Worm (Caenorhabditis elegans) whole organism, L2 larva: ENCODE data around the gene crh-2.

Experiments used
- C34F6.9 ChIP-seq: fragments of 150-350 bp; optimal IDR thresholded peaks from 2 replicates; lab custom pipeline; 2014; ENCODE audit warnings: missing biosample characterization, missing genetic modification characterization
- F13H6.1 ChIP-seq: sonication (generic microtip); optimal IDR thresholded peaks from 2 replicates; lab custom pipeline; 2016; ENCODE audit warnings: missing genetic modification characterization, missing compliant biosample characterization
- R02D3.7 ChIP-seq: fragments of 150-350 bp; optimal IDR thresholded peaks from 2 replicates; lab custom pipeline; 2014; ENCODE audit warnings: missing biosample characterization, missing genetic modification characterization
- Y55F3AM.14 ChIP-seq: fragments of 200-800 bp; sonication (Bioruptor generic); optimal IDR thresholded peaks from 2 replicates; lab custom pipeline; 2018; ENCODE audit warnings: mild to moderate bottlenecking, missing genetic modification characterization, missing compliant biosample characterization
- ZK546.5 ChIP-seq: sonication (generic microtip); optimal IDR thresholded peaks from 2 replicates; lab custom pipeline; 2017; ENCODE audit warnings: missing biosample characterization, missing genetic modification characterization
- alr-1 ChIP-seq: fragments of 150-350 bp; optimal IDR thresholded peaks from 2 replicates; lab custom pipeline; 2014; ENCODE audit warnings: missing biosample characterization, missing genetic modification characterization
- aly-2 ChIP-seq: fragments of 150-350 bp; optimal IDR thresholded peaks from 2 replicates; lab custom pipeline; 2014; ENCODE audit warnings: missing biosample characterization, missing genetic modification characterization
- ama-1 ChIP-seq: fragments of 150-350 bp; optimal IDR thresholded peaks from 2 replicates; lab custom pipeline; 2018; ENCODE audit warnings: inconsistent platforms
- blmp-1 ChIP-seq: sonication (generic microtip); optimal IDR thresholded peaks from 2 replicates; lab custom pipeline; 2017; ENCODE audit warnings: missing genetic modification characterization, mild to moderate bottlenecking, missing compliant biosample characterization, antibody characterized with exemption, moderate library complexity; ENCODE audit not compliant: insufficient read depth
- ceh-82 ChIP-seq: fragments of 150-350 bp; optimal IDR thresholded peaks from 2 replicates; lab custom pipeline; 2014; ENCODE audit warnings: missing biosample characterization, missing genetic modification characterization
- crh-2 ChIP-seq: sonication (generic microtip); optimal IDR thresholded peaks from 2 replicates; lab custom pipeline; 2017; ENCODE audit warnings: missing biosample characterization, missing genetic modification characterization
- dmd-4 ChIP-seq: sonication (generic microtip); optimal IDR thresholded peaks from 2 replicates; lab custom pipeline; 2017; ENCODE audit warnings: missing biosample characterization, missing genetic modification characterization
- egl-27 ChIP-seq: sonication (generic microtip); optimal IDR thresholded peaks from 3 replicates; lab custom pipeline; 2017; ENCODE audit warnings: missing biosample characterization, missing genetic modification reagents, missing genetic modification characterization
- elt-1 ChIP-seq: fragments of 150-350 bp; optimal IDR thresholded peaks from 2 replicates; lab custom pipeline; 2014; ENCODE audit warnings: missing biosample characterization, missing genetic modification characterization
- fos-1 ChIP-seq: fragments of 150-350 bp; optimal IDR thresholded peaks from 2 replicates; lab custom pipeline; 2014; ENCODE audit warnings: missing biosample characterization, missing genetic modification characterization
- gmeb-1 ChIP-seq: fragments of 150-350 bp; optimal IDR thresholded peaks from 2 replicates; lab custom pipeline; 2014; ENCODE audit warnings: missing biosample characterization, missing genetic modification characterization
- lin-11 ChIP-seq: fragments of 150-350 bp; sonication (generic microtip); optimal IDR thresholded peaks from 2 replicates; lab custom pipeline; 2014; ENCODE audit warnings: missing biosample characterization, missing genetic modification characterization, inconsistent platforms, mixed read lengths
- lsy-2 ChIP-seq, 2 experiments: fragments of 150-350 bp in 1 of 2; sonication (generic microtip) in 1 of 2; optimal IDR thresholded peaks; 2 replicates each; lab custom pipeline; 2014 to 2017; ENCODE audit warnings: missing biosample characterization in 2 of 2, missing genetic modification characterization in 2 of 2
- mab-5 ChIP-seq: fragments of 150-350 bp; optimal IDR thresholded peaks from 2 replicates; lab custom pipeline; 2014; ENCODE audit warnings: missing biosample characterization, missing genetic modification characterization
- mbf-1 ChIP-seq: sonication (generic microtip); optimal IDR thresholded peaks from 2 replicates; lab custom pipeline; 2017; ENCODE audit warnings: missing biosample characterization, missing genetic modification characterization
- mdl-1 ChIP-seq, 2 experiments: fragments of 150-350 bp in 1 of 2; sonication (generic microtip) in 1 of 2; optimal IDR thresholded peaks; 2 replicates each; lab custom pipeline; 2017; ENCODE audit warnings: missing biosample characterization in 2 of 2, missing genetic modification characterization in 2 of 2
- nhr-11 ChIP-seq: fragments of 150-350 bp; optimal IDR thresholded peaks from 2 replicates; lab custom pipeline; 2014; ENCODE audit warnings: missing biosample characterization, missing genetic modification characterization
- nhr-129 ChIP-seq: fragments of 150-350 bp; optimal IDR thresholded peaks from 2 replicates; lab custom pipeline; 2014; ENCODE audit warnings: missing biosample characterization, missing genetic modification characterization
- nhr-21 ChIP-seq: fragments of 150-350 bp; optimal IDR thresholded peaks from 2 replicates; lab custom pipeline; 2014; ENCODE audit warnings: missing biosample characterization, missing genetic modification characterization
- nhr-23 ChIP-seq: fragments of 150-350 bp; optimal IDR thresholded peaks from 2 replicates; lab custom pipeline; 2014; ENCODE audit warnings: missing biosample characterization, missing genetic modification reagents, missing genetic modification characterization
- nhr-237 ChIP-seq: fragments of 150-350 bp; optimal IDR thresholded peaks from 2 replicates; lab custom pipeline; 2014; ENCODE audit warnings: missing biosample characterization, missing genetic modification characterization
- nhr-6 ChIP-seq: fragments of 150-350 bp; optimal IDR thresholded peaks from 2 replicates; lab custom pipeline; 2014; ENCODE audit warnings: missing biosample characterization, missing genetic modification characterization
- sem-4 ChIP-seq: fragments of 150-350 bp; optimal IDR thresholded peaks from 2 replicates; lab custom pipeline; 2014; ENCODE audit warnings: missing biosample characterization, missing genetic modification reagents, missing genetic modification characterization
- skn-1 ChIP-seq: sonication (generic microtip); optimal IDR thresholded peaks from 2 replicates; lab custom pipeline; 2017; ENCODE audit warnings: missing biosample characterization, missing genetic modification characterization
- sma-3 ChIP-seq: sonication (generic microtip); optimal IDR thresholded peaks from 2 replicates; lab custom pipeline; 2016; ENCODE audit warnings: missing genetic modification reagents, missing genetic modification characterization, missing compliant biosample characterization
- sma-9 ChIP-seq, 2 experiments: fragments of 150-350 bp in 1 of 2; sonication (generic microtip) in 1 of 2; optimal IDR thresholded peaks; 2 replicates each; lab custom pipeline; 2014 to 2016; ENCODE audit warnings: missing genetic modification characterization in 2 of 2, mild to moderate bottlenecking in 1 of 2, missing biosample characterization in 1 of 2, missing compliant biosample characterization in 1 of 2, missing genetic modification reagents in 1 of 2, moderate library complexity in 1 of 2
- snpc-4 ChIP-seq: fragments of 150-350 bp; optimal IDR thresholded peaks from 2 replicates; lab custom pipeline; 2014; ENCODE audit warnings: missing biosample characterization, missing genetic modification characterization
- unc-39 ChIP-seq: fragments of 150-350 bp; optimal IDR thresholded peaks from 2 replicates; lab custom pipeline; 2014; ENCODE audit warnings: missing biosample characterization, missing genetic modification characterization
- unc-55 ChIP-seq: fragments of 150-350 bp; sonication (generic microtip); optimal IDR thresholded peaks from 3 replicates; lab custom pipeline; 2014; ENCODE audit warnings: missing biosample characterization, missing genetic modification reagents, missing genetic modification characterization
- unc-62 ChIP-seq: fragments of 150-350 bp; optimal IDR thresholded peaks from 2 replicates; lab custom pipeline; 2014; ENCODE audit warnings: missing biosample characterization, missing genetic modification reagents, missing genetic modification characterization
- zag-1 ChIP-seq: fragments of 150-350 bp; optimal IDR thresholded peaks from 2 replicates; lab custom pipeline; 2014; ENCODE audit warnings: missing biosample characterization, missing genetic modification characterization
- ztf-1 ChIP-seq: fragments of 200-800 bp; sonication (Bioruptor generic); conservative IDR thresholded peaks from 2 replicates; pipeline ENCODE4 v1.3.6; 2022; ENCODE audit warnings: missing genetic modification characterization, missing compliant biosample characterization
- ztf-4 ChIP-seq: fragments of 150-350 bp; optimal IDR thresholded peaks from 2 replicates; lab custom pipeline; 2014; ENCODE audit warnings: missing biosample characterization, missing genetic modification characterization

crh-2 gene

ce11 chrII:5201922-5202562, 14.7 kb upstream of the crh-2 start:
- TF ChIP-seq mbf-1 (tag; lab: Kevin White, UChicago), result no peak
- TF ChIP-seq nhr-11, result no peak
- TF ChIP-seq nhr-237, result no peak
- TF ChIP-seq C34F6.9, result no peak
- TF ChIP-seq elt-1 (tag; lab: Kevin White, UChicago), result no peak
- TF ChIP-seq ama-1 (lab: Kevin White, UChicago), result no peak
- TF ChIP-seq snpc-4 (tag; lab: Kevin White, UChicago), result peak; percentile 19
- TF ChIP-seq egl-27 (tag; lab: Kevin White, UChicago), result no peak
- TF ChIP-seq unc-62 (GFP tag; lab: Kevin White, UChicago), result no peak
- TF ChIP-seq mdl-1 (tag; optimal IDR thresholded peaks at IDR 0.05; lab: Kevin White, UChicago), result peak in 1 of 2 experiments; percentile 38
- TF ChIP-seq ztf-1 (GFP tag; lab: Robert Waterston, UW), result no peak
- TF ChIP-seq alr-1 (tag; lab: Kevin White, UChicago), result no peak
- peak; percentile 59 for TF ChIP-seq F13H6.1 (tag; lab: Kevin White, UChicago)
- no peak for TF ChIP-seq unc-39 (tag; lab: Kevin White, UChicago)
- TF ChIP-seq Y55F3AM.14, result no peak
- no peak for TF ChIP-seq R02D3.7 (tag; lab: Kevin White, UChicago)
- TF ChIP-seq sma-3, result peak; percentile 47
- TF ChIP-seq fos-1 (tag; lab: Kevin White, UChicago), result peak; percentile 81
- no peak for TF ChIP-seq nhr-23 (tag; lab: Kevin White, UChicago)
- TF ChIP-seq aly-2 (tag; lab: Kevin White, UChicago), result no peak
- no peak for TF ChIP-seq crh-2
- TF ChIP-seq gmeb-1, result peak; percentile 58
- no peak for TF ChIP-seq sem-4 (tag; lab: Kevin White, UChicago)
- peak; percentile 17 for TF ChIP-seq skn-1 (tag; lab: Kevin White, UChicago)
- TF ChIP-seq ztf-4, result no peak
- TF ChIP-seq ZK546.5, result no peak
- peak; percentile 32 for TF ChIP-seq sma-9 (GFP tag; optimal IDR thresholded peaks at IDR 0.05; lab: Kevin White, UChicago)
- TF ChIP-seq sma-9 (tag; optimal IDR thresholded peaks at IDR 0.05; lab: Kevin White, UChicago), result no peak
- TF ChIP-seq nhr-129, result peak; percentile 15
- no peak for TF ChIP-seq ceh-82 (tag; lab: Kevin White, UChicago)
- no peak for TF ChIP-seq nhr-21 (tag; lab: Kevin White, UChicago)
- no peak for TF ChIP-seq blmp-1
- no peak for TF ChIP-seq lin-11 (tag; lab: Kevin White, UChicago)
- peak in 1 of 2 experiments; percentile 6 for TF ChIP-seq lsy-2 (tag; optimal IDR thresholded peaks at IDR 0.05; lab: Kevin White, UChicago)
- no peak for TF ChIP-seq dmd-4 (tag; lab: Kevin White, UChicago)

DNA sequence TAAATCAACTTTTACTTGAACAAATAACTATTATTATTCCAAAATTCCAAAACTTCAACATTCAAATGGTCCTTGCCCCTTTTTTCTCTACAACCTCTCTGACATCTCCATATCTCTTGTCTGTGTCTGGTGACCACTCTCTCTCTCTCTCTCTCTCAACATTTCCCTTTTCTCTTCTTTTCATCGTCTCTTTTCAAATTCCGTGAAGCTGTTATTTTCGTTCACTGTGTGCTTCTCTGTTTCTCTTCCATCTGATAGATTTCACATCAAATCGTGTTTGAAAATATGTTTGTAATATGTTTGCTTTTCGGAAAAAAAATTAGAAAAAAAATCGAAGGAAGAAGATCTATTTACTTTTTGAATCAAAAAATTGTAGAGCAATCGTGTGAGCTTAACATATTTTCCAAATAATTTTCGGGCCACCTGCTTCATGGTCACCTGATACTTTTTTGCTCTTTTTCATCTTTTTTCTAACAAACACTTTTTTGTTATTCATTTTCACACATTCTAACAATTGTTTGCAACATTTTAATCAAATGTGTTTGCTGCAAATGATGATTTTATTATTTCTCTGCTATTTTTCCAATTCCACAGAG, 13.7 kb upstream of the crh-2 start:
- TF ChIP-seq ama-1 (lab: Kevin White, UChicago) (peak; percentile 58), mab-5 (tag; lab: Kevin White, UChicago) (no peak), nhr-129 (peak; percentile 55), snpc-4 (tag; lab: Kevin White, UChicago) (peak; percentile 6), F13H6.1 (tag; lab: Kevin White, UChicago) (peak; percentile 60), C34F6.9 (peak; percentile 72), unc-55 (GFP tag; lab: Kevin White, UChicago) (peak; percentile 49), blmp-1 (peak; percentile 29), unc-62 (GFP tag; lab: Kevin White, UChicago) (no peak), lsy-2 (tag; optimal IDR thresholded peaks at IDR 0.05; lab: Kevin White, UChicago) (peak in 1 of 2 experiments; percentile 72), nhr-6 (tag; lab: Kevin White, UChicago) (peak; percentile 51), gmeb-1 (no peak), sma-9 (GFP tag; optimal IDR thresholded peaks at IDR 0.05; lab: Kevin White, UChicago) (peak; percentile 33), sma-9 (tag; optimal IDR thresholded peaks at IDR 0.05; lab: Kevin White, UChicago) (no peak), alr-1 (tag; lab: Kevin White, UChicago) (no peak), fos-1 (tag; lab: Kevin White, UChicago) (peak; percentile 3), dmd-4 (tag; lab: Kevin White, UChicago) (peak; percentile 48), zag-1 (tag; lab: Kevin White, UChicago) (no peak)
